Worm (Caenorhabditis elegans) whole organism, L2 larva: ENCODE measurements around the gene eif-3.B.

Source experiments
- nhr-21 ChIP-seq: fragments of 150-350 bp; optimal IDR thresholded peaks from 2 replicates; lab custom pipeline; 2014; ENCODE audit warnings: missing biosample characterization, missing genetic modification characterization
- nhr-23 ChIP-seq: fragments of 150-350 bp; optimal IDR thresholded peaks from 2 replicates; lab custom pipeline; 2014; ENCODE audit warnings: missing biosample characterization, missing genetic modification reagents, missing genetic modification characterization
- sma-3 ChIP-seq: sonication (generic microtip); optimal IDR thresholded peaks from 2 replicates; lab custom pipeline; 2016; ENCODE audit warnings: missing genetic modification reagents, missing genetic modification characterization, missing compliant biosample characterization

The eif-3.B gene

DNA sequence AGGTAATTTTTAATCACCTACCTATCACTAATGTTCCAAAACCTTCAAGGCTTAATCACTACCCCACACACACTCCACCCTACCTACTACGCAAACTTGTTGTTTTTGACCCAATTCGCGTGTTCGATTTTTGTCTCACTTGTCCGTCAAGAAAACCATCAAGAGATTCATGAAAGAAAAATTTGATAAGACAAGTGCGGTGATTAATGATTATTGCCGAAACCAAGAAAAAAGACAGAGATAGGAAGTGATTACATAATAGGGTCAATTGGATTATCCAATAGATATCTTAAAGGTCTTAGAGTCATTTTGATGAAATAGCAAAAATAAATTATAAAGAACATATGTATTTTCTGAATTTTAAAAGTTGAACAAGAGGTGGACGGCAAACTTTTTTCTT lies 49.0 kb downstream of the eif-3.B start:
- TF ChIP-seq nhr-23 (tag; lab: Kevin White, UChicago): no peak
- TF ChIP-seq nhr-21 (tag; lab: Kevin White, UChicago): peak; percentile 47
- TF ChIP-seq sma-3 (GFP tag; lab: Kevin White, UChicago): peak; percentile 14
